Worm (Caenorhabditis elegans): ENCODE measurements around the gene fubl-1.

fubl-1 gene

DNA sequence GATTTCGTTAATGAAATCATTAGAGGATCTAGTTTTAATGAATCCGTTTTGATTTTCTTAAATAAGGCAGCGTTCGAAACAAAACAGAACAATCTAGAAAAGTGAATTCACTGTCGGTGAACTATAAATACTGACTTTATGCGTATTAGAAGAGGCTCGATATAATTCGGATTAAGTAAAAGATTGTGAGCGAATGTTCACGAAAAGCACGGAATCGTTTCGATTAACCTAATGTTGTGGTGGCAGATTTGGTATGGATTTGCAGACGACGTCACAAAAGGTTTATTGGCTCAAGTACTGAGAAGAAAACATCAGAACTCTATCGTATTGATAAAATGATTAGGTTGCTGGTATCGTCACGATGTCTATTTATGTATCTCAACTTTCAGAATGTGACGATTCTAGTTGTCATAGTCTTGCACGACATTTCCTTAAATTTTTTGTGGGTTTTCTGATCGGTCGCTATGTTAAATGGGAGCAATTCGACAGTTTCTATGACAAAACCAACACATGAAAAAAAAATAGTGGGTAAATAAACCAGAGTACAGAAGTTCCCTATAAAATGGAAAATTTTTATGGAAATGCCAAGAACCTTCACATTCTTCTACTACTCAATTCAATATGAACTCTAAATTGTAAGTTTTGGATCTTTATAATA is 9.3 kb downstream of the fubl-1 start, which contains the start of the genes pyt-1 and fipr-7:
pyt-1 (minus strand) TSS at position 101 of the 658 bp plus-strand sequence.
fipr-7 (plus strand) TSS at position 608 of the 658 bp plus-strand sequence.
- TF ChIP-seq F55B11.4 (tag; optimal IDR thresholded peaks at IDR 0.05; ENCODE audit: borderline replicate concordance, insufficient read depth) = no peak
- TF ChIP-seq C17E4.6 (GFP tag; IDR thresholded peaks at IDR 0.05) = no peak
- no peak for TF ChIP-seq fkh-3 (tag; optimal IDR thresholded peaks at IDR 0.05)
- TF ChIP-seq F22D6.2 (tag; optimal IDR thresholded peaks at IDR 0.05) = no peak
- TF ChIP-seq efl-1 (GFP tag; optimal IDR thresholded peaks at IDR 0.05) = no peak
- no peak for TF ChIP-seq attf-5 (GFP tag; optimal IDR thresholded peaks at IDR 0.05)
- TF ChIP-seq snpc-1.3 (tag; optimal IDR thresholded peaks at IDR 0.05; ENCODE audit: insufficient read depth) = no peak
- TF ChIP-seq Y53F4B.3 (GFP tag; IDR thresholded peaks at IDR 0.05) = no peak
- TF ChIP-seq F57C9.4 (tag; optimal IDR thresholded peaks at IDR 0.05) = no peak
- TF ChIP-seq unc-62 (GFP tag; optimal IDR thresholded peaks at IDR 0.05) = no peak
- no peak for TF ChIP-seq hlh-12 (tag; optimal IDR thresholded peaks at IDR 0.05)
- TF ChIP-seq bed-2 (GFP tag; IDR thresholded peaks at IDR 0.05) = no peak
- TF ChIP-seq madf-3 (GFP tag; IDR thresholded peaks at IDR 0.05) = no peak
- no peak for TF ChIP-seq mcd-1 (GFP tag; IDR thresholded peaks at IDR 0.05)
- no peak for TF ChIP-seq egrh-3 (GFP tag; IDR thresholded peaks at IDR 0.05)
- no peak for TF ChIP-seq mel-28 (tag; optimal IDR thresholded peaks at IDR 0.05; ENCODE audit: borderline replicate concordance)
- TF ChIP-seq lir-1 (GFP tag; conservative IDR thresholded peaks at IDR 0.05) = no peak
- TF ChIP-seq cebp-2 (GFP tag; IDR thresholded peaks at IDR 0.05) = no peak
- no peak for TF ChIP-seq ztf-25 (GFP tag; IDR thresholded peaks at IDR 0.05)
- TF ChIP-seq F52B5.7 (tag; optimal IDR thresholded peaks at IDR 0.05) = no peak

DNA sequence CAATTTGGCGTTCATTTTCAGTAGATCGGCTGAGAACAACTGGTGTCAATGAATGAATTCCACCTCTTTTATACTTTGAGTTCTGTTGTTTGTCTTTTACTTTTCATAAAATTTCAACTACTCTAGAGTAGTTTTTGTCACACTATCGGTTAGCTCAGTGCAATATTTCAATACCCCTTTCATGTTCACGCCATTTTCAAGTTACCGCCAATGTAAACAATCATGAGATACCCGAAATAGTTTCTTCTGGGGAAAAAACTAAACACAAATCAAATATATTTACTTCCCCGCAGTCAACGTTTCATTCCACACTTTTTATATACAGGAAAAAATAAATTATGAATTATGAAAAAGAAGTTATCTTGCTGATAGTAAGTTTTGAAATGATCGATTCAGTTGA is 10.3 kb downstream of the fubl-1 start, which contains the start of gene fipr-4:
fipr-4 (minus strand) TSS at position 101 of the 400 bp plus-strand sequence.
- TF ChIP-seq Y79H2A.3 (GFP tag; conservative IDR thresholded peaks at IDR 0.05) (no peak), ztf-6 (GFP tag; IDR thresholded peaks at IDR 0.05) (no peak), ekl-4 (GFP tag; IDR thresholded peaks at IDR 0.05) (no peak), egl-44 (GFP tag; IDR thresholded peaks at IDR 0.05) (no peak), rec-8 (tag; optimal IDR thresholded peaks at IDR 0.05) (no peak), hlh-12 (tag; optimal IDR thresholded peaks at IDR 0.05) (no peak), F57C9.4 (tag; optimal IDR thresholded peaks at IDR 0.05) (no peak), nfyb-1 (GFP tag; IDR thresholded peaks at IDR 0.05) (no peak), mxl-1 (tag; optimal IDR thresholded peaks at IDR 0.05) (no peak), attf-3 (GFP tag; conservative IDR thresholded peaks at IDR 0.05) (no peak), nhr-179 (tag; optimal IDR thresholded peaks at IDR 0.05) (no peak), aptf-3 (GFP tag; IDR thresholded peaks at IDR 0.05) (no peak)

DNA sequence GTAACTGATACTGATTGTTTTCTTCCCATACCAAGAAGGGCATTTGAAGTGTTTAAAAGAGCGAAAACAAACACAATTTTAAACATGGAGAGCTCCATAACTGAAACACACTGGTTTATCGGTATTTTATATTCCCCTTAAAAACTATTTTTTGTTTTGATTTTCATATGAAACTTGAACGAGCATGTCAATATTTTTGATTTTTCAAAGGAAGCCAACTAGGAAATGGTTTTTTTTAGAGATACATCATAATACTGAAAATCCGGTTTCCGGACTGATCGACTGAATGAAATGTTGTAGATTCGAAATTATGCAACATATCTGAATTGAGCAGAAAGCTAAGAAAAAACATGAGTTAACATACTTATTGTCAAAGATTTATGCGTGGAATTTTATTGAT is 11.3 kb downstream of the fubl-1 start, which contains the start of gene ttr-19:
ttr-19 (minus strand) TSS at position 101 of the 400 bp plus-strand sequence.
- no peak for TF ChIP-seq snpc-3.4 (tag; optimal IDR thresholded peaks at IDR 0.05)
- no peak for TF ChIP-seq ceh-91 (GFP tag; IDR thresholded peaks at IDR 0.05)
- no peak for TF ChIP-seq lin-26 (GFP tag; IDR thresholded peaks at IDR 0.05)
- TF ChIP-seq ets-4 (GFP tag; optimal IDR thresholded peaks at IDR 0.05) = no peak
- no peak for TF ChIP-seq B0035.1 (tag; optimal IDR thresholded peaks at IDR 0.05)
- TF ChIP-seq madf-6 (GFP tag; IDR thresholded peaks at IDR 0.05) = no peak
- TF ChIP-seq ceh-79 (tag; optimal IDR thresholded peaks at IDR 0.05) = no peak
- TF ChIP-seq sptf-2 (GFP tag; optimal IDR thresholded peaks at IDR 0.05) = no peak
- TF ChIP-seq rpc-1 (optimal IDR thresholded peaks at IDR 0.05) = no peak
- no peak for TF ChIP-seq rpc-1 (tag; optimal IDR thresholded peaks at IDR 0.05)
- TF ChIP-seq F52B5.7 (tag; optimal IDR thresholded peaks at IDR 0.05) = no peak
- TF ChIP-seq ZK185.1 (tag; optimal IDR thresholded peaks at IDR 0.05; ENCODE audit: poor library complexity, severe bottlenecking) = no peak
- TF ChIP-seq hsf-1 (GFP tag; IDR thresholded peaks at IDR 0.05) = no peak
